Fruit fly (Drosophila melanogaster) whole organism, embryonic: Measurements from ENCODE around the gene CG31675.

Experiments used
- CG17361 ChIP-seq: fragments of 200-800 bp; sonication (Bioruptor generic); IDR thresholded peaks from 3 replicates; pipeline ENCODE4 v1.3.6; 2022; ENCODE audit warnings: missing biosample characterization, missing genetic modification characterization
- CG2199 ChIP-seq: fragments of 200-800 bp; sonication (Bioruptor generic); IDR thresholded peaks from 3 replicates; pipeline ENCODE4 v1.3.6; 2022; ENCODE audit warnings: missing biosample characterization, missing genetic modification characterization
- CG31224 ChIP-seq: fragments of 200-800 bp; sonication (Bioruptor generic); IDR thresholded peaks from 2 replicates; pipeline ENCODE4 v1.3.6; 2022; ENCODE audit warnings: missing biosample characterization, missing genetic modification characterization
- CG4854 ChIP-seq: fragments of 200-800 bp; sonication (Bioruptor generic); optimal IDR thresholded peaks from 2 replicates; lab custom pipeline; 2016; ENCODE audit warnings: missing biosample characterization, missing genetic modification characterization, inconsistent platforms
- CG7556 ChIP-seq: fragments of 200-800 bp; sonication (Bioruptor generic); optimal IDR thresholded peaks from 2 replicates; lab custom pipeline; 2017; ENCODE audit warnings: missing biosample characterization, mild to moderate bottlenecking, missing genetic modification characterization
- bcd ChIP-seq: fragments of 200-800 bp; sonication (Bioruptor generic); optimal IDR thresholded peaks from 2 replicates; lab custom pipeline; 2017; ENCODE audit warnings: missing biosample characterization, mild to moderate bottlenecking, missing genetic modification characterization
- fru ChIP-seq: fragments of >200 bp; optimal IDR thresholded peaks from 2 replicates; lab custom pipeline; 2017
- nerfin-1 ChIP-seq: fragments of 200-800 bp; sonication (Bioruptor generic); optimal IDR thresholded peaks from 3 replicates; lab custom pipeline; 2019; ENCODE audit warnings: missing biosample characterization, mild to moderate bottlenecking, missing genetic modification characterization, moderate library complexity
- trem ChIP-seq: fragments of 200-800 bp; optimal IDR thresholded peaks from 3 replicates; lab custom pipeline; 2019; ENCODE audit warnings: missing biosample characterization, mild to moderate bottlenecking, missing genetic modification characterization, moderate library complexity

- TF ChIP-seq nerfin-1 (tag; lab: Kevin White, UChicago) (no peak), CG31224 (GFP tag; lab: Robert Waterston, UW) (no peak), CG7556 (GFP tag; lab: Kevin White, UChicago) (no peak), trem (no peak), CG17361 (GFP tag; lab: Robert Waterston, UW) (no peak), fru (lab: Kevin White, UChicago) (no peak), bcd (GFP tag; lab: Kevin White, UChicago) (no peak), CG4854 (GFP tag; lab: Kevin White, UChicago) (no peak), CG2199 (GFP tag; lab: Robert Waterston, UW) (no peak)
Observed at dm6 chr2L:20879567-20880141, 12.1 kb downstream of the CG31675 start.
